Worm (Caenorhabditis elegans): ENCODE results near the gene M04D8.4.

DNA sequence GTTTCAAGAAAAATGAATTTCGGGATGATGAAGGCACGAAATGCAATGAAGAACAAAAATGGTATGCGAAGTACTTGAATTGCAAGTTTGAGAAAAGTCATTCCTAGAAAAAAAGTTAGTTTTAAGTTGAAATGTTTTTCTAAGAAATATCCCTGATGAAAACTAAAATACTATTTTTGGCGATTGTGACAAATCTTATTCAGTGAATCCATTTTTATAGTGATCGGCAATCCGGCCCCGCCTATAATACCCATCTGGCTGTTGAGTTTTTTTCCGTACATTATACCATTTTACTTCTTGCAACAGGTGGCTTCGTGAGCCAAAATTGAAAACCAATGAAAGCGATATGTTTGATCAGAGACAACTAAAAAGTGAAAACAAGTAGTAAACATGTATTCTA lies 31.2 kb downstream of the M04D8.4 start, which contains the start of gene C05B5.17:
- TF ChIP-seq fos-1 (tag; optimal IDR thresholded peaks at IDR 0.05), result no peak
- no peak for TF ChIP-seq mdl-1 (tag; optimal IDR thresholded peaks at IDR 0.05)
- no peak for TF ChIP-seq pha-4 (tag; optimal IDR thresholded peaks at IDR 0.05)
- no peak for TF ChIP-seq snpc-4 (tag; optimal IDR thresholded peaks at IDR 0.05)
- TF ChIP-seq ama-1 (optimal IDR thresholded peaks at IDR 0.05), result no peak
- TF ChIP-seq pqm-1 (tag; optimal IDR thresholded peaks at IDR 0.05), result no peak
- TF ChIP-seq nhr-11 (tag; optimal IDR thresholded peaks at IDR 0.05), result no peak
- no peak for TF ChIP-seq elt-3 (tag; optimal IDR thresholded peaks at IDR 0.05)
